Worm (Caenorhabditis elegans): ENCODE data around the gene Y47G7B.2.

- TF ChIP-seq tbx-2 (tag; optimal IDR thresholded peaks at IDR 0.05) (no peak), skn-1 (tag; optimal IDR thresholded peaks at IDR 0.05) (no peak), ceh-82 (tag; optimal IDR thresholded peaks at IDR 0.05) (no peak), unc-62 (GFP tag; optimal IDR thresholded peaks at IDR 0.05) (no peak), nhr-76 (tag; optimal IDR thresholded peaks at IDR 0.05) (no peak), fos-1 (tag; optimal IDR thresholded peaks at IDR 0.05) (no peak), ZK546.5 (tag; optimal IDR thresholded peaks at IDR 0.05) (no peak)
These were observed 34.4 kb upstream of the Y47G7B.2 start, which contains the start of gene T05A8.7 for ce11 chrII:2742251-2742650.

All from whole organism, L3 larva.